Worm (Caenorhabditis elegans) whole organism, late embryonic: ENCODE data around the gene W03F9.2.

Source experiments
- F13H6.1 ChIP-seq: sonication (generic microtip); optimal IDR thresholded peaks from 2 replicates; lab custom pipeline; 2016; ENCODE audit warnings: missing genetic modification characterization, missing compliant biosample characterization
- ama-1 ChIP-seq: fragments of 150-350 bp; optimal IDR thresholded peaks from 2 replicates; lab custom pipeline; 2014
- ceh-30 ChIP-seq: fragments of 150-350 bp; optimal IDR thresholded peaks from 2 replicates; lab custom pipeline; 2014; ENCODE audit warnings: missing biosample characterization, missing genetic modification characterization
- ceh-34 ChIP-seq: sonication (generic microtip); optimal IDR thresholded peaks from 2 replicates; lab custom pipeline; 2016; ENCODE audit warnings: mild to moderate bottlenecking, missing genetic modification characterization, missing compliant biosample characterization
- ceh-9 ChIP-seq: sonication (generic microtip); optimal IDR thresholded peaks from 2 replicates; lab custom pipeline; 2016; ENCODE audit warnings: mild to moderate bottlenecking, missing genetic modification characterization, inconsistent platforms, missing compliant biosample characterization
- elt-2 ChIP-seq: sonication (generic microtip); optimal IDR thresholded peaks from 2 replicates; lab custom pipeline; 2016; ENCODE audit warnings: missing genetic modification reagents, missing genetic modification characterization, missing compliant biosample characterization
- elt-4 ChIP-seq: sonication (generic microtip); optimal IDR thresholded peaks from 2 replicates; lab custom pipeline; 2016; ENCODE audit warnings: missing genetic modification characterization, missing compliant biosample characterization
- hlh-30 ChIP-seq: sonication (generic microtip); optimal IDR thresholded peaks from 2 replicates; lab custom pipeline; 2017; ENCODE audit warnings: antibody characterized with exemption, missing genetic modification characterization, missing compliant biosample characterization; ENCODE audit not compliant: insufficient read depth
- nhr-11 ChIP-seq: fragments of 150-350 bp; optimal IDR thresholded peaks from 2 replicates; lab custom pipeline; 2014; ENCODE audit warnings: missing biosample characterization, missing genetic modification characterization
- pag-3 ChIP-seq: sonication (generic microtip); optimal IDR thresholded peaks from 2 replicates; lab custom pipeline; 2016; ENCODE audit warnings: missing compliant biosample characterization, missing genetic modification characterization, borderline replicate concordance
- pat-9 ChIP-seq: fragments of 200-800 bp; sonication (Bioruptor generic); optimal IDR thresholded peaks from 2 replicates; lab custom pipeline; 2018; ENCODE audit warnings: mild to moderate bottlenecking, missing genetic modification characterization, moderate library complexity, missing compliant biosample characterization
- pha-4 ChIP-seq: fragments of 150-350 bp; optimal IDR thresholded peaks from 2 replicates; lab custom pipeline; 2018; ENCODE audit warnings: missing biosample characterization, missing genetic modification reagents, missing genetic modification characterization
- rnt-1 ChIP-seq: sonication (generic microtip); optimal IDR thresholded peaks from 2 replicates; lab custom pipeline; 2016; ENCODE audit warnings: missing genetic modification characterization, missing compliant biosample characterization
- sdc-2 ChIP-seq: sonication (generic microtip); optimal IDR thresholded peaks from 2 replicates; lab custom pipeline; 2016; ENCODE audit warnings: missing genotype, missing genetic modification characterization, missing compliant biosample characterization

DNA sequence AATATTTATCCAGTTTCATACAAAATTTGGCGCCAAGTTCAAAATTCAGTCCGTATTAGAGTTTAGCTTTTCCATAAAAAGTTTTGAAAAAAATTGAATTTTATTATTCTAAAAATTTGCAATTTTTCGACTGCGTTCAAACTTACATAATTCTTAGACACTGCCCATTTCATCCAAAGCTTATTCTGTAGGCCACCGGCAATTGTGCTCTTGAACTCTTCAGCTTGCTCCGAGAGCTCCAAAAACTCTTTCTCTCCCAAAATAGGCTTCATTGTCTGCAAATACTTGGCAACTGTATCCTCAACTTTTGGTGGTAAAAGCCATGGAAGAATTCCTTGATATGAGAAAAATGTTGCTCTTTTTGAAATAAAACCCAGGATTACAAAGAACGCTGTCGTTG, 22.2 kb upstream of the W03F9.2 start:
- no peak for TF ChIP-seq pha-4
- TF ChIP-seq elt-4 (tag; lab: Kevin White, UChicago), result no peak
- TF ChIP-seq pag-3 (tag; lab: Kevin White, UChicago), result no peak
- no peak for TF ChIP-seq F13H6.1 (tag; lab: Kevin White, UChicago)
- TF ChIP-seq rnt-1 (tag; lab: Kevin White, UChicago), result no peak
- TF ChIP-seq ceh-9 (tag; lab: Kevin White, UChicago), result no peak
- TF ChIP-seq ceh-34 (tag; lab: Kevin White, UChicago), result no peak
- TF ChIP-seq elt-2 (tag; lab: Kevin White, UChicago), result no peak
- no peak for TF ChIP-seq sdc-2 (tag; lab: Kevin White, UChicago)
- no peak for TF ChIP-seq ceh-30
- TF ChIP-seq ama-1 (lab: Kevin White, UChicago), result no peak
- no peak for TF ChIP-seq hlh-30
- TF ChIP-seq nhr-11, result no peak
- no peak for TF ChIP-seq pat-9 (tag; lab: Kevin White, UChicago)
